Fruit fly (Drosophila melanogaster): ENCODE measurements around the gene ovo.

DNA sequence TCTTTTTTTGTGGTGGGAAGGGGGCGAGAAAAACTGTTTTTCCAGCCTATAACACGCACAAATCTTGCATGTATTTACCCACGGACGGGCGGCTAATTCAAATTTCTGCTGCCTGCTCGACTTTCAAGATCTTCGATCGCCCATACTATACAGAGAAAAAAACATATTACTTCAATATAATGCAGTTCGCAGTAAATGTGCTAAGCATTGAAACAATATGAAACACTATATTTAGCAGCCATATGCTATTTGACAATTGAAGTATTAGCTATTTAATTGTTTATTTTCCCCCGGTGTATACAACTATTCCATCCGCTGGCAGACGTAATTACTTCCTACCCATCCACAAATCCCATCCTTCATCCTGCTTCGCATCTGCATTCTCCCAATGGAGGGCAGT lies 33.4 kb upstream of the ovo start:
- TF ChIP-seq cnc (optimal IDR thresholded peaks at IDR 0.05) (no peak), Clk (GFP tag; optimal IDR thresholded peaks at IDR 0.05) (no peak), CG5204 (GFP tag; optimal IDR thresholded peaks at IDR 0.05) (no peak), kay (GFP tag; ENCODE audit: borderline replicate concordance) (no peak), CG33017 (tag; optimal IDR thresholded peaks at IDR 0.05) (no peak), CG7045 (GFP tag; optimal IDR thresholded peaks at IDR 0.05) (no peak), bab1 (GFP tag; optimal IDR thresholded peaks at IDR 0.05) (no peak), CG12768 (GFP tag; optimal IDR thresholded peaks at IDR 0.05) (no peak), CG14711 (tag; optimal IDR thresholded peaks at IDR 0.05) (no peak), CG1620 (GFP tag; optimal IDR thresholded peaks at IDR 0.05) (no peak), CG7101 (tag; optimal IDR thresholded peaks at IDR 0.05) (no peak)

Measured in whole organism, adult.